Fruit fly (Drosophila melanogaster) ovary, adult (tissue): ENCODE measurements around the gene Zyx.
A peak's percentile ranks its signal among the peaks of the same experiment; 100 is the strongest.

Source experiments
- CG17801 ChIP-seq: fragments of 200-800 bp; optimal IDR thresholded peaks from 2 replicates; lab custom pipeline; 2019; ENCODE audit warnings: missing biosample characterization, mild to moderate bottlenecking, missing genetic modification characterization, moderate library complexity; ENCODE audit not compliant: partially characterized antibody

The Zyx gene

dm6 chr4:1051271-1051670 lies 13.5 kb downstream of the Zyx start:
- TF ChIP-seq CG17801: peak; percentile 40

DNA sequence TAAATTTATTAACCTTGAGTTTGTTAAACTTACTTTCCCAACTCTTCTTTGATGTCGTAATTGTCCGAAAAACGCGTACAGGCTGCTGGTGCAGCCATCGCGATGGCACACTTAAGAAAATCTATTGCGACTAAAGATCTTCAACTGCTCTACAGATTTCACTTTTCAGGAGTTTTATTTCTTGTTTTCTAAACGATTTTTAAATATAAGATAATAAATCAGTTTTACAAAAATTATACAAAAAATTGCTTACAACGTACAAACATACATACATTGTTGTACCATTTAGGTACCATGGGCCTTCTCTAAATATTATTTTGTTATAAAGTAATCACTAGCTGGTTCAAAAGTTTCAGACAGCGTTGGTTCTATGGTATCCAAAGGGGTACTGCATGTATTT lies 14.4 kb downstream of the Zyx start:
- TF ChIP-seq CG17801: no peak

- TF ChIP-seq CG17801: no peak
Observed at dm6 chr4:1032610-1033297, 32.0 kb downstream of the Zyx start.

DNA sequence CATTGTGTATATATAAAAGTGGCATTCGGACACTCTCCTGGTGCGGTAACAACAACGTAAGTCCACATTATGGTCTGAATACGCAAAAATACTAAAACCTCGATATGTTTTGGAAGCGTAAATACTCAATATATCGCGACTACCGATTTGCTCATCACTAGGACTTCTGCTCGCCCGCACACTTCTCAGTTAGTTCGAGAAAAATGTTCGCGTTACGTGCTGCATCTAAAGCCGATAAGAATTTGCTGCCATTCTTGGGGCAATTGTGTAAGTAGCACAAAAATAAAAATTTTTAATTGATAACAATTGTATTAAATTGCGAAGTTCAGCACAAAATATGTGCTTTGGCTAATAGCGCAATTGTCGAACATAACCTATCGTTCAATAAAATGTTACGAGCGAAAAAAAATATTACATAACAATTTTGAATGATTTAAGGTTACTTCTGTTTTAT lies 33.1 kb downstream of the Zyx start, which contains the start of gene CG11076:
Gene CG11076, minus strand, starts transcription at position 71 of the 454 bp plus-strand sequence.
- peak; percentile 78 for TF ChIP-seq CG17801

dm6 chr4:1031137-1031536 lies 33.7 kb downstream of the Zyx start, which contains the start of gene ATPsynbeta:
Gene ATPsynbeta, plus strand, starts transcription at chr4:1031484.
- no peak for TF ChIP-seq CG17801

DNA sequence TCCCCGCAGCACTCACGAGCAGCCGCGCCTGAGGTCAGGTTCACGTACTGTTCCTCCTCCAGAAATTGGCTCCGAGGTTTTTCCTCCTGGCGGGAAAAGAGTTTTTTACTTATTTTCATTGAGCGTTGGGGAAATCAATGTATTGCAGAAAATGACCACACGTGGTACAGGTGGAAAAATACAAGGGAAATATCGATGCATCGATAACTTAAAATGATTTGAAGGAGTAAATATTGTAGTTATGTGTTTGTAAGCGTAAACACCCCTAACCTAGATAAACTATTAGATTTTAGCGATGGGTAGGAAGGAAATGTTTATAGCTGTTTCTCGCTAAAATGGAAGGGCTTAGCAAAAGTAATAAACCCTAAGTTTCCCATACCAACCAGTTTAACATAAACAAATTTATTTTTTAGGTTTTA lies 34.1 kb downstream of the Zyx start:
- TF ChIP-seq CG17801: peak; percentile 38

- TF ChIP-seq CG17801: peak; percentile 41
Observed at dm6 chr4:1029198-1029795, 35.5 kb downstream of the Zyx start, which contains the start of gene Mpv17. Gene Mpv17, minus strand, starts transcription at chr4:1029361.

DNA sequence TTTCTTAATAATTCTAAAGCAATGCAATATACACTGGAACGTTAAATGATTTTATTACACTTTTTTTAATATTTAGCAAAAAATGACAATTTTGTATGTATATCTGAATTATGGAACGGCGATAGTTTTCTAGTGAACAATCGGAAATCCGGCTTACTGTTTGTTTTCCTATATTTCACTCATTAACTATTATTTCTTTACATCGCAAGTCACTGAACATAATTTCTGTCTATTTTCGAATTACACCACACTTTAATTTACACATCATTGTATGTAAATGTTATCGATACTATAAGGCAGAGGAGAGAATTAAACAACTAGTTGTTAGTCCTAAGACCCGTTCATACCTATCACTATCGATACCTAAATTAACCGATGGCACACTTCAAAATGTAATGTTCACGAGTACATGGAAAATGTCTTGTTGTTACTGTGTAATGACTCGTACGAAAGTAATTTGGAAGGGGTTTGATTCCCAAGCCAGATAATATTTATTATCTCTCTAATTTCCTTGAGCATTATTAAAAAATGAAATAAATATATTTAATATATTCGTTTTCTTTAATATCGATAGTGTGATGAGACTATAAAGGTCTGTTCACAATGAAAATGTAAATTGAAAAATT lies 37.9 kb downstream of the Zyx start, which contains the start of gene PlexA:
Gene PlexA, minus strand, starts transcription at position 296 of the 626 bp plus-strand sequence.
- TF ChIP-seq CG17801: peak; percentile 61

- no peak for TF ChIP-seq CG17801
Observed at dm6 chr4:1026117-1026743, 38.6 kb downstream of the Zyx start.

DNA sequence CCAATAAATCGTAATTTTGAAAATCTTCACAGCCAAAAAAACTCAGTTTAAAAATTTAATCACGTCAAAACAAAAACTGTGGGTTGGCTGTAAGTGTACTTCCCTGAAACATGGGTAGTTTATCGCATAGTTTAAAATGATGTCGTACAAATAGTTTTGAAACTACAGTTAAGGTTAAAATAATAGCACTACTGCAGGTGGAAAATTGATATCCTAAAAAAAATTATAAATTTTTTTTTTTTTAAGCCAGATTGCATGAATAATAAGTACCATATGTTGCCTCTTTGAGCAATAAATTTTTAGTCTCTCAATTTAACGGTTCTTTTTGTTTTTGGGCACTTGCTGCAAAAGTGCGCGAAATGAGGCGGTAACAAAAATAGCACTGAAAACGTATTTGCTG lies 39.7 kb downstream of the Zyx start:
- TF ChIP-seq CG17801: no peak

dm6 chr4:1008444-1008843 lies 56.4 kb downstream of the Zyx start:
- TF ChIP-seq CG17801: no peak
